Fruit fly (Drosophila melanogaster): ENCODE data around the gene OtopLa.
A peak's percentile ranks its signal among the peaks of the same experiment; 100 is the strongest.

OtopLa gene

dm6 chrX:5672243-5673051 lies 24.2 kb upstream of the OtopLa start, which contains the start of gene RpL35:
Gene RpL35, plus strand, starts transcription at chrX:5672401.
- peak; percentile 86 for TF ChIP-seq CG17801 (GFP tag; optimal IDR thresholded peaks at IDR 0.05; ENCODE audit: partially characterized antibody)

- no peak for TF ChIP-seq CG17801 (GFP tag; optimal IDR thresholded peaks at IDR 0.05; ENCODE audit: partially characterized antibody)
Measured at dm6 chrX:5671537-5672029, 23.3 kb upstream of the OtopLa start, which contains the start of gene Rab18. Gene Rab18, minus strand, starts transcription at chrX:5671812.

- TF ChIP-seq CG17801 (GFP tag; optimal IDR thresholded peaks at IDR 0.05; ENCODE audit: partially characterized antibody) = peak; percentile 25
Measured at dm6 chrX:5665902-5666301, 17.6 kb upstream of the OtopLa start, which contains the start of the genes Sirt4 and CG4119. Gene Sirt4, minus strand, starts transcription at chrX:5665940. Gene CG4119, plus strand, starts transcription at chrX:5666052.

- TF ChIP-seq CG17801 (GFP tag; optimal IDR thresholded peaks at IDR 0.05; ENCODE audit: partially characterized antibody) = no peak
Measured at dm6 chrX:5664222-5664621, 15.9 kb upstream of the OtopLa start.

- no peak for TF ChIP-seq CG17801 (GFP tag; optimal IDR thresholded peaks at IDR 0.05; ENCODE audit: partially characterized antibody)
Measured at dm6 chrX:5662761-5663160, 14.5 kb upstream of the OtopLa start, which contains the start of gene OtopLc. Gene OtopLc, minus strand, starts transcription at chrX:5662861.

dm6 chrX:5661971-5662370 lies 13.7 kb upstream of the OtopLa start:
- TF ChIP-seq CG17801 (GFP tag; optimal IDR thresholded peaks at IDR 0.05; ENCODE audit: partially characterized antibody) = no peak

- TF ChIP-seq CG17801 (GFP tag; optimal IDR thresholded peaks at IDR 0.05; ENCODE audit: partially characterized antibody) = no peak
Measured at dm6 chrX:5649998-5650397, 1.7 kb upstream of the OtopLa start.

dm6 chrX:5649387-5649786 lies 1.1 kb upstream of the OtopLa start:
- no peak for TF ChIP-seq CG17801 (GFP tag; optimal IDR thresholded peaks at IDR 0.05; ENCODE audit: partially characterized antibody)

dm6 chrX:5646228-5646627 lies 2.1 kb downstream of the OtopLa start:
- TF ChIP-seq CG17801 (GFP tag; optimal IDR thresholded peaks at IDR 0.05; ENCODE audit: partially characterized antibody) = no peak

- TF ChIP-seq CG17801 (GFP tag; optimal IDR thresholded peaks at IDR 0.05; ENCODE audit: partially characterized antibody) = no peak
Measured at dm6 chrX:5639083-5639482, 9.2 kb downstream of the OtopLa start.

dm6 chrX:5638588-5638987 lies 9.7 kb downstream of the OtopLa start:
- no peak for TF ChIP-seq CG17801 (GFP tag; optimal IDR thresholded peaks at IDR 0.05; ENCODE audit: partially characterized antibody)

dm6 chrX:5637543-5637942 lies 10.7 kb downstream of the OtopLa start:
- TF ChIP-seq CG17801 (GFP tag; optimal IDR thresholded peaks at IDR 0.05; ENCODE audit: partially characterized antibody) = no peak

dm6 chrX:5636529-5637099 lies 11.7 kb downstream of the OtopLa start:
- no peak for TF ChIP-seq CG17801 (GFP tag; optimal IDR thresholded peaks at IDR 0.05; ENCODE audit: partially characterized antibody)

- TF ChIP-seq CG17801 (GFP tag; optimal IDR thresholded peaks at IDR 0.05; ENCODE audit: partially characterized antibody) = no peak
Measured at dm6 chrX:5634714-5635113, 13.6 kb downstream of the OtopLa start.

dm6 chrX:5621893-5622803 lies 26.1 kb downstream of the OtopLa start, which contains the start of the genes Mlc-c and Pop1:
Gene Mlc-c, minus strand, starts transcription at chrX:5622539.
Gene Pop1, plus strand, starts transcription at chrX:5622648.
- TF ChIP-seq CG17801 (GFP tag; optimal IDR thresholded peaks at IDR 0.05; ENCODE audit: partially characterized antibody) = peak; percentile 21
